Worm (Caenorhabditis elegans): ENCODE results near the gene K09C6.9.

- TF ChIP-seq lsy-2 (tag; optimal IDR thresholded peaks at IDR 0.05) = no peak
- no peak for TF ChIP-seq nhr-10 (tag; optimal IDR thresholded peaks at IDR 0.05)
Measured at ce11 chrV:903460-903859, 48.6 kb upstream of the K09C6.9 start, which contains the start of gene fmo-5.
